Worm (Caenorhabditis elegans) whole organism, late embryonic: ENCODE results near the gene stau-1.
A peak's percentile ranks its signal among the peaks of the same experiment; 100 is the strongest.

Experiments
- C08G9.2 ChIP-seq: sonication (generic microtip); optimal IDR thresholded peaks from 2 replicates; lab custom pipeline; 2016; ENCODE audit warnings: mild to moderate bottlenecking, missing genetic modification characterization, moderate library complexity, missing compliant biosample characterization
- F13H6.1 ChIP-seq: sonication (generic microtip); optimal IDR thresholded peaks from 2 replicates; lab custom pipeline; 2016; ENCODE audit warnings: missing genetic modification characterization, missing compliant biosample characterization
- K02D7.2 ChIP-seq: sonication (generic microtip); optimal IDR thresholded peaks from 2 replicates; lab custom pipeline; 2017; ENCODE audit warnings: mild to moderate bottlenecking, missing genetic modification characterization, missing compliant biosample characterization
- Y22D7AL.16 ChIP-seq: sonication (generic microtip); optimal IDR thresholded peaks from 2 replicates; lab custom pipeline; 2016; ENCODE audit warnings: missing genetic modification characterization, missing compliant biosample characterization
- ceh-14 ChIP-seq: sonication (generic microtip); optimal IDR thresholded peaks from 2 replicates; lab custom pipeline; 2016; ENCODE audit warnings: missing genotype, missing genetic modification characterization, missing compliant biosample characterization
- ceh-19 ChIP-seq: fragments of 200-800 bp; sonication (Bioruptor generic); optimal IDR thresholded peaks from 2 replicates; lab custom pipeline; 2018; ENCODE audit warnings: mild to moderate bottlenecking, missing genetic modification characterization, missing compliant biosample characterization
- ceh-22 ChIP-seq: sonication (generic microtip); optimal IDR thresholded peaks from 2 replicates; lab custom pipeline; 2017; ENCODE audit warnings: missing biosample characterization, missing genetic modification characterization
- ceh-24 ChIP-seq: sonication (generic microtip); optimal IDR thresholded peaks from 2 replicates; lab custom pipeline; 2016; ENCODE audit warnings: mild to moderate bottlenecking, missing genetic modification characterization, missing compliant biosample characterization
- ceh-30 ChIP-seq: fragments of 150-350 bp; optimal IDR thresholded peaks from 2 replicates; lab custom pipeline; 2014; ENCODE audit warnings: missing biosample characterization, missing genetic modification characterization
- ceh-31 ChIP-seq: sonication (generic microtip); optimal IDR thresholded peaks from 2 replicates; lab custom pipeline; 2016; ENCODE audit warnings: missing genetic modification characterization, missing compliant biosample characterization
- ceh-34 ChIP-seq: sonication (generic microtip); optimal IDR thresholded peaks from 2 replicates; lab custom pipeline; 2016; ENCODE audit warnings: mild to moderate bottlenecking, missing genetic modification characterization, missing compliant biosample characterization
- ceh-45 ChIP-seq: fragments of 200-800 bp; sonication (Bioruptor generic); IDR thresholded peaks from 2 replicates; pipeline ENCODE4 v1.3.6; 2022; ENCODE audit warnings: missing genetic modification reagents, missing genetic modification characterization, missing compliant biosample characterization
- ceh-48 ChIP-seq: sonication (generic microtip); optimal IDR thresholded peaks from 2 replicates; lab custom pipeline; 2016; ENCODE audit warnings: missing genetic modification characterization, inconsistent platforms, missing compliant biosample characterization
- ceh-6 ChIP-seq: fragments of 200-800 bp; sonication (Bioruptor generic); optimal IDR thresholded peaks from 2 replicates; lab custom pipeline; 2018; ENCODE audit warnings: mild to moderate bottlenecking, missing genetic modification characterization, missing compliant biosample characterization
- ceh-9 ChIP-seq: sonication (generic microtip); optimal IDR thresholded peaks from 2 replicates; lab custom pipeline; 2016; ENCODE audit warnings: mild to moderate bottlenecking, missing genetic modification characterization, inconsistent platforms, missing compliant biosample characterization
- che-1 ChIP-seq: sonication (generic microtip); optimal IDR thresholded peaks from 2 replicates; lab custom pipeline; 2016; ENCODE audit warnings: mild to moderate bottlenecking, missing genetic modification characterization, missing compliant biosample characterization
- dve-1 ChIP-seq: sonication (generic microtip); optimal IDR thresholded peaks from 2 replicates; lab custom pipeline; 2017; ENCODE audit warnings: antibody characterized with exemption, mild to moderate bottlenecking, missing genetic modification characterization, missing compliant biosample characterization
- elt-2 ChIP-seq: sonication (generic microtip); optimal IDR thresholded peaks from 2 replicates; lab custom pipeline; 2016; ENCODE audit warnings: missing genetic modification reagents, missing genetic modification characterization, missing compliant biosample characterization
- elt-4 ChIP-seq: sonication (generic microtip); optimal IDR thresholded peaks from 2 replicates; lab custom pipeline; 2016; ENCODE audit warnings: missing genetic modification characterization, missing compliant biosample characterization
- fkh-10 ChIP-seq: fragments of 150-350 bp; optimal IDR thresholded peaks from 2 replicates; lab custom pipeline; 2014; ENCODE audit warnings: missing biosample characterization, missing genetic modification reagents, missing genetic modification characterization
- fkh-6 ChIP-seq: sonication (generic microtip); optimal IDR thresholded peaks from 2 replicates; lab custom pipeline; 2016; ENCODE audit warnings: missing genetic modification characterization, missing compliant biosample characterization
- hlh-15 ChIP-seq: sonication (generic microtip); optimal IDR thresholded peaks from 2 replicates; lab custom pipeline; 2016; ENCODE audit warnings: missing genetic modification characterization, missing compliant biosample characterization
- hlh-30 ChIP-seq: sonication (generic microtip); optimal IDR thresholded peaks from 2 replicates; lab custom pipeline; 2017; ENCODE audit warnings: antibody characterized with exemption, missing genetic modification characterization, missing compliant biosample characterization; ENCODE audit not compliant: insufficient read depth
- hlh-6 ChIP-seq: sonication (generic microtip); optimal IDR thresholded peaks from 2 replicates; lab custom pipeline; 2016; ENCODE audit warnings: missing genotype, missing genetic modification characterization, missing compliant biosample characterization
- hlh-8 ChIP-seq: sonication (generic microtip); optimal IDR thresholded peaks from 2 replicates; lab custom pipeline; 2016; ENCODE audit warnings: missing genotype, missing genetic modification characterization, missing compliant biosample characterization
- lim-6 ChIP-seq: sonication (generic microtip); optimal IDR thresholded peaks from 2 replicates; lab custom pipeline; 2016; ENCODE audit warnings: missing genetic modification characterization, missing compliant biosample characterization
- madf-2 ChIP-seq: sonication (generic microtip); optimal IDR thresholded peaks from 2 replicates; lab custom pipeline; 2017; ENCODE audit warnings: missing genetic modification characterization, missing compliant biosample characterization
- nfya-1 ChIP-seq: sonication (generic microtip); optimal IDR thresholded peaks from 2 replicates; lab custom pipeline; 2017; ENCODE audit warnings: missing genetic modification characterization, mild to moderate bottlenecking, missing compliant biosample characterization, antibody characterized with exemption, moderate library complexity
- nhr-11 ChIP-seq: fragments of 150-350 bp; optimal IDR thresholded peaks from 2 replicates; lab custom pipeline; 2014; ENCODE audit warnings: missing biosample characterization, missing genetic modification characterization
- npax-4 ChIP-seq: sonication (generic microtip); optimal IDR thresholded peaks from 2 replicates; lab custom pipeline; 2016; ENCODE audit warnings: missing genetic modification characterization, missing compliant biosample characterization
- pha-4 ChIP-seq: fragments of 150-350 bp; optimal IDR thresholded peaks from 2 replicates; lab custom pipeline; 2018; ENCODE audit warnings: missing biosample characterization, missing genetic modification reagents, missing genetic modification characterization
- pqm-1 ChIP-seq: sonication (generic microtip); optimal IDR thresholded peaks from 2 replicates; lab custom pipeline; 2016; ENCODE audit warnings: missing genetic modification characterization, missing compliant biosample characterization
- pros-1 ChIP-seq: fragments of 150-350 bp; optimal IDR thresholded peaks from 2 replicates; lab custom pipeline; 2014; ENCODE audit warnings: missing biosample characterization, missing genetic modification reagents, missing genetic modification characterization
- rnt-1 ChIP-seq: sonication (generic microtip); optimal IDR thresholded peaks from 2 replicates; lab custom pipeline; 2016; ENCODE audit warnings: missing genetic modification characterization, missing compliant biosample characterization
- sdc-2 ChIP-seq: sonication (generic microtip); optimal IDR thresholded peaks from 2 replicates; lab custom pipeline; 2016; ENCODE audit warnings: missing genotype, missing genetic modification characterization, missing compliant biosample characterization
- sox-2 ChIP-seq: fragments of 200-800 bp; sonication (Bioruptor generic); IDR thresholded peaks from 2 replicates; pipeline ENCODE4 v1.3.6; 2022; ENCODE audit warnings: missing genetic modification reagents, missing genetic modification characterization, missing compliant biosample characterization
- sox-4 ChIP-seq: sonication (generic microtip); optimal IDR thresholded peaks from 2 replicates; lab custom pipeline; 2017; ENCODE audit warnings: mild to moderate bottlenecking, missing genetic modification characterization, inconsistent platforms, missing compliant biosample characterization
- syd-9 ChIP-seq: sonication (generic microtip); optimal IDR thresholded peaks from 2 replicates; lab custom pipeline; 2016; ENCODE audit warnings: mild to moderate bottlenecking, missing genetic modification characterization, moderate library complexity, missing compliant biosample characterization
- tbx-2 ChIP-seq: sonication (generic microtip); optimal IDR thresholded peaks from 2 replicates; lab custom pipeline; 2016; ENCODE audit warnings: missing genetic modification characterization, missing compliant biosample characterization
- tbx-7 ChIP-seq: sonication (generic microtip); optimal IDR thresholded peaks from 2 replicates; lab custom pipeline; 2016; ENCODE audit warnings: missing genotype, missing genetic modification characterization, missing compliant biosample characterization
- ttx-3 ChIP-seq: sonication (generic microtip); optimal IDR thresholded peaks from 2 replicates; lab custom pipeline; 2016; ENCODE audit warnings: missing genetic modification reagents, missing genetic modification characterization, missing compliant biosample characterization
- unc-42 ChIP-seq: sonication (generic microtip); optimal IDR thresholded peaks from 2 replicates; lab custom pipeline; 2016; ENCODE audit warnings: missing genotype, missing genetic modification characterization, missing compliant biosample characterization
- unc-86 ChIP-seq: sonication (generic microtip); optimal IDR thresholded peaks from 2 replicates; lab custom pipeline; 2016; ENCODE audit warnings: missing genetic modification characterization, missing compliant biosample characterization

Gene stau-1

DNA sequence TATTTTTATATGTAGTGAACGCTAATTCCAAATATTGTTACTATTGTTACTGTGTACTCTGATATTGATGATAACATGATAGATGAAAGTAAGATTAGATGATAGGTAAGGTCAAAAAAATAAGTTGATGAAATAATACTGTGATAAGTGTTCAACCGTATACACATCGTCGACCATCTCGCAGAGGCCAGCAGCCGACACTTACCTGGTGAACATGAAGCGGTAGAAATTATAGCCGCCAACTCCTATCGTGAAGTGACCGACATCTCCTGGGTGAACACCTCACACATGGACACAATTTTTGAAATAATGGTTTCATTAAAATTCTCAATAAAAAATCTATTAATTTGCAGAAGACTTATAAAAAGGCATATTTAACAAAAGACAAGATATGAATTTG is 7.7 kb downstream of the stau-1 start:
- TF ChIP-seq ceh-30 (tag; lab: Kevin White, UChicago) (no peak), pros-1 (tag; lab: Kevin White, UChicago) (no peak), elt-4 (no peak), ceh-24 (tag; lab: Kevin White, UChicago) (no peak), pha-4 (tag; lab: Kevin White, UChicago) (no peak), hlh-15 (tag; lab: Kevin White, UChicago) (no peak), rnt-1 (tag; lab: Kevin White, UChicago) (no peak), fkh-10 (GFP tag; lab: Kevin White, UChicago) (no peak), ceh-45 (no peak), ceh-19 (GFP tag; lab: Kevin White, UChicago) (no peak), pqm-1 (tag; lab: Kevin White, UChicago) (no peak), nfya-1 (no peak), ttx-3 (tag; lab: Kevin White, UChicago) (no peak), unc-86 (tag; lab: Kevin White, UChicago) (no peak)
- TF ChIP-seq, all 69 proteins: peak for 0

DNA sequence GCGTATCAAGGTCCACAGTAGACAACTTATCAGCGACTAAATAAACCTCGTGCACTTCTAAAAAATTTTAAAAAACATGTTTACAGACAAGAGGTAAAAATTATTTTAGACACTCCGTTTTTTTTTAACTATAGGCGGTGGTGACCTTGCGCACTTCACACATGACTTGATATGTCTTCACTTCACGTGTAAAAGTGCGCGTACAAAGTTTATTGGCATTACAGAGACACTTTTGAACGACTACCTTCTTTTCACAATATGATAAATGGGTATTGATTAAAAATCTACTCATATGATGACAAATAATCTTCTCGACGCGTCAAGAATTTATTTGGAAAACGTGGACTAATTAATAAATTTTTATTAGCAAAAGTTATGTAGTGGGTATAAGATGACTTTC is 8.4 kb downstream of the stau-1 start:
- TF ChIP-seq ceh-22 = no peak
- no peak for TF ChIP-seq K02D7.2 (tag; lab: Kevin White, UChicago)
- no peak for TF ChIP-seq elt-2 (tag; lab: Kevin White, UChicago)
- TF ChIP-seq tbx-7 (tag; lab: Kevin White, UChicago) = no peak
- no peak for TF ChIP-seq unc-86 (tag; lab: Kevin White, UChicago)
- TF ChIP-seq madf-2 (tag; lab: Kevin White, UChicago) = no peak
- no peak for TF ChIP-seq ceh-6
- no peak for TF ChIP-seq hlh-30
- no peak for TF ChIP-seq C08G9.2 (tag; lab: Kevin White, UChicago)
- TF ChIP-seq Y22D7AL.16 (tag; lab: Kevin White, UChicago) = no peak
- TF ChIP-seq npax-4 (tag; lab: Kevin White, UChicago) = no peak
- no peak for TF ChIP-seq ceh-31 (tag; lab: Kevin White, UChicago)

DNA sequence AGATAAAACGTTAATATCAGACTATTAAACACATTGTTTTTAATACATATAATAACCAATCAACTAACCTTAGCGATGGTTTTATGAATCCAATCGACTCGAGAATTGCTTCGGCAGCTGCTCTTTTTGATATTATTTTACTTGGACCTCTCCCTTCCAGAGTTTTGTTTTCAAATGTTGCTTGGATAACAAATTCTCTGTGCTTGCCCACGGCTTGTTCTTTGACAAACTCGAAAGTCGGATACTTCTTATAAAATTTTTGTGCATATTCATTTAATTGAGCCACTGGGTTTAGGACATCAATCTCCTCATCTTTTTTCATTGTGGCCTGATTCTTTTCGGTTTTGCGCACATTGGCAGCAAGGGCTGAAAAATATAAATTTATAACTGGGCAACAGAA is 10.1 kb downstream of the stau-1 start, which contains the start of gene F55A4.3:
Gene F55A4.3 (minus strand): TSS at position 101 of the 400 bp plus-strand sequence.
- TF ChIP-seq sox-2 (GFP tag; lab: Robert Waterston, UW) = no peak
- no peak for TF ChIP-seq fkh-6 (tag; lab: Kevin White, UChicago)
- no peak for TF ChIP-seq lim-6 (tag; lab: Kevin White, UChicago)
- TF ChIP-seq nhr-11 (tag; lab: Kevin White, UChicago) = no peak
- TF ChIP-seq hlh-6 (tag; lab: Kevin White, UChicago) = no peak
- no peak for TF ChIP-seq F13H6.1
- no peak for TF ChIP-seq hlh-8 (tag; lab: Kevin White, UChicago)
- no peak for TF ChIP-seq hlh-30
- no peak for TF ChIP-seq pha-4 (tag; lab: Kevin White, UChicago)

DNA sequence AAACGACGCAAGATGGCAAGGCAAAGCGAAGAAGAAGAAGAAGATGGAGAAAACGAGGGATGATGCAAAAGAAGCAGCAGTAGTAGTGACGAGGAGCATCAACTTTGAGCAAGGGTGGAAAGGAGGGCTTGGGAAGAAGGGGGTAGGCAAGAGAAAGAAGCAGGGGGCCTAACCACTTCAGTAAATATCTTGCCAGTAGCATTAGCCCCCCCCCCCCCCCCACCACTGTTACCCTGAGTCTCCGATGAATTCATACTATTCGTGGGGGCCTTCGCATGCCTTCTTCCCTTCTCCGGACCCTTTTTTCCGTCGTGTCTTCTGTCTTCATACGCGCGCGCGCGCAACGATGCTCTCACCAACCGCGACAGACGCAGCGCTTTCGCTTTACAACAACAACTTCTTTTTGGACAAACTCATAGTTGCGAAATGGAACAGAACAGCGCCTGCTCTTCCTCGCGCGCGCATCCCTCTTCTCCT is 13.2 kb downstream of the stau-1 start:
- peak; percentile 54 for TF ChIP-seq unc-42 (tag; lab: Kevin White, UChicago)
- TF ChIP-seq ceh-19 (GFP tag; lab: Kevin White, UChicago) = peak; percentile 77
- no peak for TF ChIP-seq rnt-1 (tag; lab: Kevin White, UChicago)
- TF ChIP-seq sox-4 (tag; lab: Kevin White, UChicago) = peak; percentile 5
- TF ChIP-seq ceh-9 (tag; lab: Kevin White, UChicago) = no peak
- TF ChIP-seq sdc-2 (tag; lab: Kevin White, UChicago) = peak; percentile 43
- TF ChIP-seq ceh-31 (tag; lab: Kevin White, UChicago) = peak; percentile 55
- peak; percentile 1 for TF ChIP-seq nfya-1
- peak; percentile 24 for TF ChIP-seq che-1 (tag; lab: Kevin White, UChicago)
- TF ChIP-seq fkh-10 (GFP tag; lab: Kevin White, UChicago) = no peak
- TF ChIP-seq syd-9 (tag; lab: Kevin White, UChicago) = no peak
- no peak for TF ChIP-seq dve-1 (tag; lab: Kevin White, UChicago)
- TF ChIP-seq Y22D7AL.16 (tag; lab: Kevin White, UChicago) = peak; percentile 34
- peak; percentile 7 for TF ChIP-seq ceh-34 (tag; lab: Kevin White, UChicago)
- TF ChIP-seq tbx-2 (tag; lab: Kevin White, UChicago) = peak; percentile 27
- no peak for TF ChIP-seq ceh-48 (tag; lab: Kevin White, UChicago)
- TF ChIP-seq ceh-14 (tag; lab: Kevin White, UChicago) = peak; percentile 32
- TF ChIP-seq, all 69 proteins: peak for 11
